Worm (Caenorhabditis elegans) whole organism, midembryonic: Measurements from ENCODE around the gene cutl-27.
A peak's percentile ranks its signal among the peaks of the same experiment; 100 is the strongest.

ENCODE experiments used
- T22C8.4 ChIP-seq: fragments of 200-800 bp; sonication (Bioruptor generic); IDR thresholded peaks from 2 replicates; pipeline ENCODE4 v1.3.6; 2022; ENCODE audit warnings: missing genetic modification characterization, missing compliant biosample characterization
- cog-1 ChIP-seq: sonication (generic microtip); optimal IDR thresholded peaks from 2 replicates; lab custom pipeline; 2016; ENCODE audit warnings: missing genetic modification characterization, missing compliant biosample characterization
- flt-1 ChIP-seq: fragments of 200-800 bp; sonication (Bioruptor generic); IDR thresholded peaks from 2 replicates; pipeline ENCODE4 v1.3.6; 2022; ENCODE audit warnings: missing genetic modification characterization, missing compliant biosample characterization
- klf-2 ChIP-seq: fragments of 200-800 bp; sonication (Bioruptor generic); conservative IDR thresholded peaks from 2 replicates; pipeline ENCODE4 v1.3.6; 2022; ENCODE audit warnings: missing genetic modification reagents, missing genetic modification characterization, missing compliant biosample characterization
- med-1 ChIP-seq: sonication (generic microtip); optimal IDR thresholded peaks from 2 replicates; lab custom pipeline; 2017; ENCODE audit warnings: missing genetic modification characterization, mild to moderate bottlenecking, missing compliant biosample characterization, antibody characterized with exemption, missing genetic modification reagents; ENCODE audit not compliant: insufficient read depth
- ref-1 ChIP-seq: fragments of 200-800 bp; sonication (Bioruptor generic); conservative IDR thresholded peaks from 2 replicates; pipeline ENCODE4 v1.3.6; 2022; ENCODE audit warnings: missing genetic modification reagents, missing genetic modification characterization, missing compliant biosample characterization
- tab-1 ChIP-seq: fragments of 200-800 bp; sonication (Bioruptor generic); IDR thresholded peaks from 2 replicates; pipeline ENCODE4 v1.3.6; 2022; ENCODE audit warnings: missing genetic modification characterization, missing compliant biosample characterization
- ztf-23 ChIP-seq: fragments of 200-800 bp; sonication (Bioruptor generic); IDR thresholded peaks from 2 replicates; pipeline ENCODE4 v1.3.6; 2022; ENCODE audit warnings: missing genetic modification reagents, missing genetic modification characterization, missing compliant biosample characterization
- ztf-29 ChIP-seq: fragments of 200-800 bp; sonication (Bioruptor generic); IDR thresholded peaks from 2 replicates; pipeline ENCODE4 v1.3.6; 2022; ENCODE audit warnings: missing genetic modification reagents, missing genetic modification characterization, missing compliant biosample characterization

Gene cutl-27

ce11 chrIV:11871898-11872297 lies 6.5 kb upstream of the cutl-27 start:
- TF ChIP-seq klf-2 (GFP tag; lab: Robert Waterston, UW) (no peak), flt-1 (GFP tag; lab: Robert Waterston, UW) (no peak), ref-1 (GFP tag; lab: Robert Waterston, UW) (no peak), cog-1 (tag; lab: Kevin White, UChicago) (no peak), tab-1 (GFP tag; lab: Robert Waterston, UW) (0 out of 2 replicates have a peak, but pooled peaks have one; percentile 9)

ce11 chrIV:11877674-11878073 lies 675 bp upstream of the cutl-27 start, which contains the start of gene pph-2:
TSS of gene pph-2 (minus strand) at chrIV:11877774.
- TF ChIP-seq med-1 (no peak), ref-1 (GFP tag; lab: Robert Waterston, UW) (no peak), klf-2 (GFP tag; lab: Robert Waterston, UW) (no peak), ztf-23 (GFP tag; lab: Robert Waterston, UW) (no peak), tab-1 (GFP tag; lab: Robert Waterston, UW) (no peak), cog-1 (tag; lab: Kevin White, UChicago) (no peak), flt-1 (GFP tag; lab: Robert Waterston, UW) (no peak), ztf-29 (GFP tag; lab: Robert Waterston, UW) (no peak), T22C8.4 (GFP tag; lab: Robert Waterston, UW) (no peak)

- TF ChIP-seq ztf-23 (GFP tag; lab: Robert Waterston, UW) (no peak), T22C8.4 (GFP tag; lab: Robert Waterston, UW) (no peak), flt-1 (GFP tag; lab: Robert Waterston, UW) (no peak), klf-2 (GFP tag; lab: Robert Waterston, UW) (no peak), cog-1 (tag; lab: Kevin White, UChicago) (no peak), ztf-29 (GFP tag; lab: Robert Waterston, UW) (no peak), ref-1 (GFP tag; lab: Robert Waterston, UW) (no peak), med-1 (no peak), tab-1 (GFP tag; lab: Robert Waterston, UW) (no peak)
These were observed 4.2 kb downstream of the cutl-27 start for ce11 chrIV:11882534-11882933.

- TF ChIP-seq T22C8.4 (GFP tag; lab: Robert Waterston, UW) (no peak), klf-2 (GFP tag; lab: Robert Waterston, UW) (no peak), med-1 (no peak), ztf-29 (GFP tag; lab: Robert Waterston, UW) (no peak), ztf-23 (GFP tag; lab: Robert Waterston, UW) (no peak), flt-1 (GFP tag; lab: Robert Waterston, UW) (no peak), cog-1 (tag; lab: Kevin White, UChicago) (no peak), tab-1 (GFP tag; lab: Robert Waterston, UW) (no peak), ref-1 (GFP tag; lab: Robert Waterston, UW) (no peak)
These were observed 5.1 kb downstream of the cutl-27 start for ce11 chrIV:11883478-11883877.

- TF ChIP-seq med-1 (no peak), tab-1 (GFP tag; lab: Robert Waterston, UW) (no peak), ztf-29 (GFP tag; lab: Robert Waterston, UW) (no peak), klf-2 (GFP tag; lab: Robert Waterston, UW) (no peak), flt-1 (GFP tag; lab: Robert Waterston, UW) (no peak)
These were observed 7.0 kb downstream of the cutl-27 start, which contains the start of gene let-653 for ce11 chrIV:11885313-11885712. TSS of gene let-653 (plus strand) at chrIV:11885613.

ce11 chrIV:11892545-11892944 lies 14.2 kb downstream of the cutl-27 start:
- TF ChIP-seq ztf-23 (GFP tag; lab: Robert Waterston, UW) (no peak), ztf-29 (GFP tag; lab: Robert Waterston, UW) (no peak), cog-1 (tag; lab: Kevin White, UChicago) (no peak)

ce11 chrIV:11893336-11893735 lies 15.0 kb downstream of the cutl-27 start:
- TF ChIP-seq flt-1 (GFP tag; lab: Robert Waterston, UW) (no peak), ref-1 (GFP tag; lab: Robert Waterston, UW) (no peak), ztf-23 (GFP tag; lab: Robert Waterston, UW) (no peak), ztf-29 (GFP tag; lab: Robert Waterston, UW) (no peak)

- TF ChIP-seq cog-1 (tag; lab: Kevin White, UChicago) (no peak), ztf-29 (GFP tag; lab: Robert Waterston, UW) (no peak), med-1 (no peak)
These were observed 19.4 kb downstream of the cutl-27 start for ce11 chrIV:11897710-11898109.

ce11 chrIV:11899358-11899757 lies 21.0 kb downstream of the cutl-27 start, which contains the start of gene nhr-43:
TSS of gene nhr-43 (plus strand) at chrIV:11899590.
- no peak for TF ChIP-seq ztf-29 (GFP tag; lab: Robert Waterston, UW)

ce11 chrIV:11900399-11900798 lies 22.1 kb downstream of the cutl-27 start:
- TF ChIP-seq cog-1 (tag; lab: Kevin White, UChicago) = no peak

ce11 chrIV:11901215-11901614 lies 22.9 kb downstream of the cutl-27 start:
- TF ChIP-seq cog-1 (tag; lab: Kevin White, UChicago) (no peak), ref-1 (GFP tag; lab: Robert Waterston, UW) (no peak), med-1 (no peak), ztf-23 (GFP tag; lab: Robert Waterston, UW) (no peak), tab-1 (GFP tag; lab: Robert Waterston, UW) (no peak)
